Worm (Caenorhabditis elegans) whole organism, L1 larva: ENCODE data around the gene oac-59.

ENCODE experiments used
- C04F5.9 ChIP-seq: sonication (generic microtip); optimal IDR thresholded peaks from 2 replicates; lab custom pipeline; 2016; ENCODE audit warnings: missing genetic modification characterization, missing compliant biosample characterization
- C16A3.4 ChIP-seq: fragments of 150-350 bp; optimal IDR thresholded peaks from 2 replicates; lab custom pipeline; 2014; ENCODE audit warnings: missing biosample characterization, missing genetic modification characterization
- F16B12.6 ChIP-seq: fragments of 150-350 bp; optimal IDR thresholded peaks from 2 replicates; lab custom pipeline; 2014; ENCODE audit warnings: missing biosample characterization, missing genetic modification characterization
- Y116A8C.19 ChIP-seq: sonication (generic microtip); optimal IDR thresholded peaks from 2 replicates; lab custom pipeline; 2016; ENCODE audit warnings: missing compliant biosample characterization, missing genetic modification characterization, borderline replicate concordance
- aha-1 ChIP-seq: fragments of 150-350 bp; optimal IDR thresholded peaks from 2 replicates; lab custom pipeline; 2014; ENCODE audit warnings: missing biosample characterization, missing genetic modification characterization
- aly-2 ChIP-seq: fragments of 150-350 bp; optimal IDR thresholded peaks from 2 replicates; lab custom pipeline; 2014; ENCODE audit warnings: missing biosample characterization, missing genetic modification characterization
- blmp-1 ChIP-seq: fragments of 150-350 bp; optimal IDR thresholded peaks from 2 replicates; lab custom pipeline; 2014; ENCODE audit warnings: missing biosample characterization, missing genetic modification characterization
- ceh-88 ChIP-seq: fragments of 200-800 bp; sonication (Bioruptor generic); IDR thresholded peaks from 2 replicates; pipeline ENCODE4 v1.3.6; 2022; ENCODE audit warnings: missing genetic modification characterization, missing compliant biosample characterization
- ceh-90 ChIP-seq: sonication (generic microtip); optimal IDR thresholded peaks from 2 replicates; lab custom pipeline; 2016; ENCODE audit warnings: missing genetic modification characterization, missing compliant biosample characterization
- ces-1 ChIP-seq: fragments of 150-350 bp; optimal IDR thresholded peaks from 2 replicates; lab custom pipeline; 2014; ENCODE audit warnings: missing biosample characterization, missing genetic modification reagents, missing genetic modification characterization
- dpl-1 ChIP-seq, 3 experiments: fragments of 150-350 bp in 2 of 3; sonication (generic microtip) in 1 of 3; optimal IDR thresholded peaks; 2 replicates each; lab custom pipeline; 2014 to 2017; ENCODE audit warnings: missing biosample characterization in 3 of 3, missing genetic modification characterization in 3 of 3, missing genetic modification reagents in 3 of 3
- dsc-1 ChIP-seq: sonication (generic microtip); optimal IDR thresholded peaks from 2 replicates; lab custom pipeline; 2016; ENCODE audit warnings: mild to moderate bottlenecking, missing genetic modification characterization, missing compliant biosample characterization
- efl-1 ChIP-seq, 4 experiments: fragments of 150-350 bp; optimal IDR thresholded peaks in 3 of 4; peaks in 1 of 4; 1 replicate in 1 of 4; 2 replicates in 3 of 4; lab custom pipeline; 2014; ENCODE audit warnings: missing biosample characterization in 2 of 4, missing genetic modification characterization in 2 of 4, missing genetic modification reagents in 2 of 4
- efl-3 ChIP-seq: fragments of 200-800 bp; sonication (Bioruptor generic); optimal IDR thresholded peaks from 2 replicates; lab custom pipeline; 2018; ENCODE audit warnings: mild to moderate bottlenecking, missing genetic modification characterization, missing compliant biosample characterization
- egl-13 ChIP-seq: sonication (generic microtip); optimal IDR thresholded peaks from 2 replicates; lab custom pipeline; 2016; ENCODE audit warnings: missing genotype, missing genetic modification reagents, missing genetic modification characterization, missing compliant biosample characterization
- ets-5 ChIP-seq: fragments of 200-800 bp; sonication (Bioruptor generic); IDR thresholded peaks from 2 replicates; pipeline ENCODE4 v1.3.6; 2022; ENCODE audit warnings: missing genetic modification characterization, missing compliant biosample characterization
- fkh-10 ChIP-seq: sonication (generic microtip); optimal IDR thresholded peaks from 2 replicates; lab custom pipeline; 2017; ENCODE audit warnings: missing biosample characterization, missing genetic modification reagents, missing genetic modification characterization
- fos-1 ChIP-seq: fragments of 150-350 bp; optimal IDR thresholded peaks from 2 replicates; lab custom pipeline; 2014; ENCODE audit warnings: missing biosample characterization, missing genetic modification characterization
- hlh-17 ChIP-seq: fragments of 200-800 bp; sonication (Bioruptor generic); optimal IDR thresholded peaks from 2 replicates; lab custom pipeline; 2018; ENCODE audit warnings: missing genetic modification characterization, mild to moderate bottlenecking, missing compliant biosample characterization, moderate library complexity, borderline replicate concordance
- irx-1 ChIP-seq: sonication (generic microtip); optimal IDR thresholded peaks from 2 replicates; lab custom pipeline; 2016; ENCODE audit warnings: missing genetic modification characterization, missing compliant biosample characterization
- jun-1 ChIP-seq: fragments of 150-350 bp; optimal IDR thresholded peaks from 2 replicates; lab custom pipeline; 2014; ENCODE audit warnings: missing biosample characterization, missing genetic modification reagents, missing genetic modification characterization
- lin-35 ChIP-seq, 2 experiments: fragments of 150-350 bp; optimal IDR thresholded peaks; 2 replicates each; lab custom pipeline; 2014; ENCODE audit warnings: missing biosample characterization in 2 of 2, missing genetic modification characterization in 2 of 2, missing genetic modification reagents in 2 of 2
- lsy-2 ChIP-seq, 2 experiments: fragments of 150-350 bp; optimal IDR thresholded peaks; 2 replicates each; lab custom pipeline; 2014; ENCODE audit warnings: missing biosample characterization in 2 of 2, missing genetic modification characterization in 2 of 2
- mef-2 ChIP-seq: fragments of 150-350 bp; optimal IDR thresholded peaks from 2 replicates; lab custom pipeline; 2014; ENCODE audit warnings: missing biosample characterization, missing genetic modification characterization
- mep-1 ChIP-seq: fragments of 150-350 bp; optimal IDR thresholded peaks from 2 replicates; lab custom pipeline; 2014; ENCODE audit warnings: missing biosample characterization, missing genetic modification characterization
- nhr-12 ChIP-seq: sonication (generic microtip); optimal IDR thresholded peaks from 2 replicates; lab custom pipeline; 2017; ENCODE audit warnings: missing biosample characterization, missing genetic modification characterization
- nhr-20 ChIP-seq: sonication (generic microtip); optimal IDR thresholded peaks from 2 replicates; lab custom pipeline; 2016; ENCODE audit warnings: mild to moderate bottlenecking, missing genetic modification characterization, missing compliant biosample characterization
- nhr-47 ChIP-seq: sonication (generic microtip); optimal IDR thresholded peaks from 2 replicates; lab custom pipeline; 2016; ENCODE audit warnings: mild to moderate bottlenecking, missing genetic modification characterization, moderate library complexity, missing compliant biosample characterization
- nhr-76 ChIP-seq: sonication (generic microtip); optimal IDR thresholded peaks from 2 replicates; lab custom pipeline; 2017; ENCODE audit warnings: missing biosample characterization, missing genetic modification characterization
- pax-3 ChIP-seq: fragments of 200-800 bp; sonication (Bioruptor generic); optimal IDR thresholded peaks from 2 replicates; lab custom pipeline; 2018; ENCODE audit warnings: mild to moderate bottlenecking, missing genetic modification characterization, moderate library complexity, missing compliant biosample characterization
- pqm-1 ChIP-seq: sonication (generic microtip); optimal IDR thresholded peaks from 3 replicates; lab custom pipeline; 2017; ENCODE audit warnings: missing biosample characterization, missing genetic modification characterization
- rnt-1 ChIP-seq: sonication (generic microtip); optimal IDR thresholded peaks from 2 replicates; lab custom pipeline; 2016; ENCODE audit warnings: mild to moderate bottlenecking, missing genetic modification characterization, moderate library complexity, missing compliant biosample characterization
- snpc-4 ChIP-seq: fragments of 150-350 bp; optimal IDR thresholded peaks from 2 replicates; lab custom pipeline; 2014; ENCODE audit warnings: missing biosample characterization, missing genetic modification characterization
- swsn-7 ChIP-seq: sonication (generic microtip); optimal IDR thresholded peaks from 2 replicates; lab custom pipeline; 2016; ENCODE audit warnings: missing genetic modification characterization, missing compliant biosample characterization
- tbx-2 ChIP-seq: sonication (generic microtip); optimal IDR thresholded peaks from 2 replicates; lab custom pipeline; 2016; ENCODE audit warnings: missing genetic modification characterization, missing compliant biosample characterization
- unc-130 ChIP-seq: fragments of 150-350 bp; optimal IDR thresholded peaks from 2 replicates; lab custom pipeline; 2017; ENCODE audit warnings: missing biosample characterization, missing genetic modification characterization, inconsistent platforms
- unc-62 ChIP-seq: fragments of 150-350 bp; optimal IDR thresholded peaks from 2 replicates; lab custom pipeline; 2014; ENCODE audit warnings: missing biosample characterization, missing genetic modification reagents, missing genetic modification characterization
- xbp-1 ChIP-seq: sonication (generic microtip); optimal IDR thresholded peaks from 2 replicates; lab custom pipeline; 2016; ENCODE audit warnings: missing genetic modification characterization, missing compliant biosample characterization
- zip-4 ChIP-seq: fragments of 200-800 bp; sonication (Bioruptor generic); optimal IDR thresholded peaks from 2 replicates; lab custom pipeline; 2018; ENCODE audit warnings: mild to moderate bottlenecking, missing genetic modification characterization, moderate library complexity, missing compliant biosample characterization
- ztf-11 ChIP-seq, 2 experiments: sonication (generic microtip); optimal IDR thresholded peaks; 2 replicates each; lab custom pipeline; 2016 to 2017; ENCODE audit warnings: missing genetic modification characterization in 2 of 2, missing biosample characterization in 1 of 2, missing compliant biosample characterization in 1 of 2

oac-59 gene

ce11 chrIV:12282873-12283272 lies 18.2 kb downstream of the oac-59 start, which contains the start of gene hpo-12:
hpo-12 (plus strand) TSS chrIV:12283173.
- TF ChIP-seq ztf-11 (tag; optimal IDR thresholded peaks at IDR 0.05; lab: Kevin White, UChicago) (no peak), zip-4 (GFP tag; lab: Kevin White, UChicago) (no peak), efl-3 (GFP tag; lab: Kevin White, UChicago) (no peak), jun-1 (no peak), tbx-2 (no peak), ceh-90 (tag; lab: Kevin White, UChicago) (no peak), nhr-47 (no peak), dpl-1 (GFP tag; optimal IDR thresholded peaks at IDR 0.05; lab: Kevin White, UChicago) (no peak), nhr-20 (tag; lab: Kevin White, UChicago) (no peak), nhr-76 (no peak), unc-62 (GFP tag; lab: Kevin White, UChicago) (no peak)

- TF ChIP-seq jun-1 (no peak), egl-13 (tag; lab: Kevin White, UChicago) (no peak), efl-1 (optimal IDR thresholded peaks at IDR 0.05; lab: Kevin White, UChicago) (peak; percentile 1 to 30), efl-1 (GFP tag; optimal IDR thresholded peaks at IDR 0.05 in 1 of 2; lab: Kevin White, UChicago) (peak in 1 of 2 experiments; percentile 45), xbp-1 (tag; lab: Kevin White, UChicago) (peak; percentile 32), aha-1 (tag; lab: Kevin White, UChicago) (no peak), C04F5.9 (tag; lab: Kevin White, UChicago) (no peak), mef-2 (tag; lab: Kevin White, UChicago) (no peak), aly-2 (tag; lab: Kevin White, UChicago) (no peak), Y116A8C.19 (no peak), blmp-1 (tag; lab: Kevin White, UChicago) (peak; percentile 15), F16B12.6 (tag; lab: Kevin White, UChicago) (peak; percentile 82), lsy-2 (tag; optimal IDR thresholded peaks at IDR 0.05; lab: Kevin White, UChicago) (peak; percentile 54 to 61), lin-35 (GFP tag; optimal IDR thresholded peaks at IDR 0.05; lab: Kevin White, UChicago) (peak; percentile 1 to 14), fos-1 (tag; lab: Kevin White, UChicago) (no peak), hlh-17 (GFP tag; lab: Kevin White, UChicago) (no peak), C16A3.4 (tag; lab: Kevin White, UChicago) (no peak), dpl-1 (GFP tag; optimal IDR thresholded peaks at IDR 0.05; lab: Kevin White, UChicago) (peak in 1 of 3 experiments; percentile 39), unc-130 (tag; lab: Kevin White, UChicago) (no peak), ets-5 (no peak), irx-1 (tag; lab: Kevin White, UChicago) (no peak), pax-3 (tag; lab: Kevin White, UChicago) (no peak), nhr-76 (no peak), dsc-1 (tag; lab: Kevin White, UChicago) (no peak), mep-1 (peak; percentile 53), swsn-7 (peak; percentile 3), ceh-88 (GFP tag; lab: Robert Waterston, UW) (no peak)
Observed at ce11 chrIV:12282157-12282789, 18.8 kb downstream of the oac-59 start, which contains the start of the genes C42C1.12 and C42C1.19. C42C1.12 (minus strand) TSS chrIV:12282207. C42C1.19 (plus strand) TSS chrIV:12282739.

ce11 chrIV:12279340-12279739 lies 21.7 kb downstream of the oac-59 start, which contains the start of gene ltah-1.1:
ltah-1.1 (plus strand) TSS chrIV:12279622.
- TF ChIP-seq egl-13 (tag; lab: Kevin White, UChicago) (no peak), snpc-4 (tag; lab: Kevin White, UChicago) (no peak), blmp-1 (tag; lab: Kevin White, UChicago) (no peak), fkh-10 (GFP tag; lab: Kevin White, UChicago) (no peak), rnt-1 (tag; lab: Kevin White, UChicago) (no peak), C04F5.9 (tag; lab: Kevin White, UChicago) (no peak), ztf-11 (tag; optimal IDR thresholded peaks at IDR 0.05; lab: Kevin White, UChicago) (no peak), nhr-20 (tag; lab: Kevin White, UChicago) (no peak), pqm-1 (tag; lab: Kevin White, UChicago) (no peak), ces-1 (no peak), nhr-12 (tag; lab: Kevin White, UChicago) (no peak)
